Fruit fly (Drosophila melanogaster) whole organism, pupa: ENCODE measurements around the gene Sfxn2.

Source experiments
- CG10348 ChIP-seq: fragments of 200-800 bp; sonication (Bioruptor generic); IDR thresholded peaks from 2 replicates; pipeline ENCODE4 v1.3.6; 2022; ENCODE audit warnings: missing biosample characterization, missing genetic modification characterization
- CG14655 ChIP-seq: fragments of 200-800 bp; sonication (Bioruptor generic); optimal IDR thresholded peaks from 3 replicates; lab custom pipeline; 2017; ENCODE audit warnings: mild to moderate bottlenecking, missing biosample characterization, missing genetic modification reagents, missing genetic modification characterization
- CG32121 ChIP-seq: fragments of 200-800 bp; sonication (Bioruptor generic); IDR thresholded peaks from 2 replicates; pipeline ENCODE4 v1.3.6; 2022; ENCODE audit warnings: missing biosample characterization, missing genetic modification characterization
- CG34367 ChIP-seq: fragments of 200-800 bp; sonication (Bioruptor generic); optimal IDR thresholded peaks from 2 replicates; lab custom pipeline; 2018; ENCODE audit warnings: missing biosample characterization, mild to moderate bottlenecking, missing genetic modification characterization
- CG8159 ChIP-seq: fragments of 200-800 bp; sonication (Bioruptor generic); optimal IDR thresholded peaks from 3 replicates; lab custom pipeline; 2018; ENCODE audit warnings: missing biosample characterization, mild to moderate bottlenecking, missing genetic modification characterization, moderate library complexity
- Ets98B ChIP-seq: fragments of 200-800 bp; sonication (Bioruptor generic); IDR thresholded peaks from 2 replicates; pipeline ENCODE4 v1.3.6; 2022; ENCODE audit warnings: missing biosample characterization, missing genetic modification characterization
- rn ChIP-seq: fragments of 200-800 bp; sonication (Bioruptor generic); IDR thresholded peaks from 2 replicates; pipeline ENCODE4 v1.3.6; 2022; ENCODE audit warnings: missing biosample characterization, missing genetic modification characterization

DNA sequence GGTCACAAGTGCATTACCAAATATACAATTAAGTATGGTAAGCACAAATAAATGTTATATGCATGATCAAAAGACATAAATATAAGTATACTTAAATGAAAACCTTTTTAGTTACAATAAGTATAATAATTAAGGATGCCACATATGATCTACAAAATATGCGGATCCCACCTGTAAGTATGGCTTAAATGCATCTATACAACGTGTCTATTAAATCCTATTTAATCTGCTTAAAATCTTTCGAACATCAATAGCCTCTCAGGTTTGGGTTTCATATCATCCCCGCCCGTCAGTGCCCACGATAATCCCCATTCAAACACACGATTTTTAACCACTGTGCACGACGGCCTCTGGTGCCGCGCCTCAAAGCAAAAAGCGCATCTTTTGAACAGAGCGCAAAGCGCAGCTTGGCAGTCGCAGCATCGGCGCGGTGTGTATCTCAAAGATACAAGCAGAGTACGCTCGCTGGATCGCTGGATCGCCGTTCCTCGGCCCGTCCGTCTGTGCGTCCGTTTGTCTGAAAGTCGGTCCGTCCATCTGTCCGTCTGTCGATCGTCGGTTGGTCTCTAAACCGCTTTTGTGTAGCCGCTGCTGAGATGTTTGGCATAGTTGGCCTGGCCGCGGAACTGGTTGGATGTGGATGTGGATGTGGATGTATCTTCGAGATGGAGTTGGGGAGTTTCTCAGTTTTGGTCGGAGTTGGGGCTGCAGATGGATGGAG, 21.1 kb upstream of the Sfxn2 start:
- peak; percentile 90 for TF ChIP-seq CG14655 (GFP tag; lab: Kevin White, UChicago)
- TF ChIP-seq CG8159 (tag; lab: Kevin White, UChicago) = peak; percentile 93
- 0 out of 2 replicates have a peak, but pooled peaks have one; percentile 17 for TF ChIP-seq CG32121 (GFP tag; lab: Robert Waterston, UW)
- TF ChIP-seq rn = peak; percentile 45; the same call in 1 of the 2 replicates
- peak; percentile 77 for TF ChIP-seq CG34367 (tag; lab: Kevin White, UChicago)
- no peak for TF ChIP-seq Ets98B (GFP tag; lab: Robert Waterston, UW)
- no peak for TF ChIP-seq CG10348
